Fruit fly (Drosophila melanogaster) whole organism, embryonic: ENCODE measurements around the gene Rtnl1.

Experiments
- CG10431 ChIP-seq: fragments of 200-800 bp; sonication (Bioruptor generic); optimal IDR thresholded peaks from 3 replicates; lab custom pipeline; 2018; ENCODE audit warnings: missing biosample characterization, mild to moderate bottlenecking, missing genetic modification characterization
- CG10462 ChIP-seq: fragments of 200-800 bp; sonication (Bioruptor generic); optimal IDR thresholded peaks from 2 replicates; lab custom pipeline; 2016; ENCODE audit warnings: missing biosample characterization, missing genetic modification characterization
- CG11085 ChIP-seq: fragments of 200-800 bp; sonication (Bioruptor generic); IDR thresholded peaks from 2 replicates; pipeline ENCODE4 v1.3.6; 2022; ENCODE audit warnings: missing biosample characterization, missing genetic modification characterization
- CG11504 ChIP-seq: fragments of 200-800 bp; sonication (Bioruptor generic); optimal IDR thresholded peaks from 3 replicates; lab custom pipeline; 2019; ENCODE audit warnings: missing biosample characterization, mild to moderate bottlenecking, missing genetic modification characterization, moderate library complexity
- CG12104 ChIP-seq: fragments of 200-800 bp; sonication (Bioruptor generic); optimal IDR thresholded peaks from 3 replicates; lab custom pipeline; 2016; ENCODE audit warnings: missing biosample characterization, missing genetic modification characterization
- CG12942 ChIP-seq: fragments of 200-800 bp; sonication (Bioruptor generic); optimal IDR thresholded peaks from 3 replicates; lab custom pipeline; 2016; ENCODE audit warnings: missing biosample characterization, missing genetic modification characterization
- CG14014 ChIP-seq: fragments of 200-800 bp; sonication (Bioruptor generic); IDR thresholded peaks from 2 replicates; pipeline ENCODE4 v1.3.6; 2022; ENCODE audit warnings: missing biosample characterization, missing genetic modification characterization
- CG16813 ChIP-seq: fragments of 200-800 bp; sonication (Bioruptor generic); IDR thresholded peaks from 3 replicates; pipeline ENCODE4 v1.3.6; 2022; ENCODE audit warnings: missing biosample characterization, missing genetic modification characterization; ENCODE audit not compliant: partially characterized antibody
- CG2199 ChIP-seq: fragments of 200-800 bp; sonication (Bioruptor generic); IDR thresholded peaks from 3 replicates; pipeline ENCODE4 v1.3.6; 2022; ENCODE audit warnings: missing biosample characterization, missing genetic modification characterization
- CG2889 ChIP-seq: fragments of 200-800 bp; sonication (Bioruptor generic); IDR thresholded peaks from 3 replicates; pipeline ENCODE4 v1.3.6; 2022; ENCODE audit warnings: missing biosample characterization, missing genetic modification characterization
- CG3163 ChIP-seq: fragments of 200-800 bp; sonication (Bioruptor generic); optimal IDR thresholded peaks from 3 replicates; lab custom pipeline; 2016; ENCODE audit warnings: missing biosample characterization, missing genetic modification characterization
- CG32772 ChIP-seq: fragments of 200-800 bp; sonication (Bioruptor generic); IDR thresholded peaks from 2 replicates; pipeline ENCODE4 v1.3.6; 2022; ENCODE audit warnings: missing biosample characterization, missing genetic modification characterization
- CG3407 ChIP-seq: fragments of 200-800 bp; sonication (Bioruptor generic); optimal IDR thresholded peaks from 2 replicates; lab custom pipeline; 2018; ENCODE audit warnings: missing biosample characterization, mild to moderate bottlenecking, missing genetic modification characterization
- CG4617 ChIP-seq: fragments of 200-800 bp; sonication (Bioruptor generic); optimal IDR thresholded peaks from 3 replicates; lab custom pipeline; 2016; ENCODE audit warnings: missing biosample characterization, missing genetic modification characterization, borderline replicate concordance
- CG6683 ChIP-seq: fragments of 200-800 bp; sonication (Bioruptor generic); optimal IDR thresholded peaks from 2 replicates; lab custom pipeline; 2017; ENCODE audit warnings: missing biosample characterization, mild to moderate bottlenecking, missing genetic modification characterization, missing genetic modification reagents
- CG7271 ChIP-seq: fragments of 200-800 bp; sonication (Bioruptor generic); optimal IDR thresholded peaks from 2 replicates; lab custom pipeline; 2018; ENCODE audit warnings: missing biosample characterization, mild to moderate bottlenecking, missing genetic modification characterization, moderate library complexity
- CG7556 ChIP-seq: fragments of 200-800 bp; sonication (Bioruptor generic); optimal IDR thresholded peaks from 2 replicates; lab custom pipeline; 2017; ENCODE audit warnings: missing biosample characterization, mild to moderate bottlenecking, missing genetic modification characterization
- CG9727 ChIP-seq: fragments of 200-800 bp; sonication (Bioruptor generic); optimal IDR thresholded peaks from 3 replicates; lab custom pipeline; 2017; ENCODE audit warnings: missing biosample characterization, mild to moderate bottlenecking, missing genetic modification characterization
- D ChIP-seq, 2 experiments: fragments of 200-800 bp in 1 of 2; fragments of >200 bp in 1 of 2; sonication (Bioruptor generic) in 1 of 2; optimal IDR thresholded peaks; 2 replicates in 1 of 2; 3 replicates in 1 of 2; lab custom pipeline; 2017; ENCODE audit warnings: mild to moderate bottlenecking in 1 of 2, missing biosample characterization in 1 of 2, missing genetic modification characterization in 1 of 2, missing genetic modification reagents in 1 of 2
- D19A ChIP-seq: fragments of 200-800 bp; optimal IDR thresholded peaks from 3 replicates; lab custom pipeline; 2019; ENCODE audit warnings: missing biosample characterization, mild to moderate bottlenecking, missing genetic modification characterization, moderate library complexity
- Dfd ChIP-seq, 2 experiments: fragments of >200 bp; optimal IDR thresholded peaks; 2 replicates each; lab custom pipeline; 2017; ENCODE audit warnings: missing biosample characterization in 2 of 2, missing genetic modification characterization in 2 of 2
- E2f1 ChIP-seq: fragments of 200-800 bp; sonication (Bioruptor generic); IDR thresholded peaks from 2 replicates; pipeline ENCODE4 v1.3.6; 2022; ENCODE audit warnings: missing biosample characterization, missing genetic modification characterization
- E2f2 ChIP-seq: fragments of 200-800 bp; sonication (Bioruptor generic); IDR thresholded peaks from 2 replicates; pipeline ENCODE4 v1.3.6; 2022; ENCODE audit warnings: missing biosample characterization, missing genetic modification characterization
- Gsc ChIP-seq: fragments of 200-800 bp; sonication (Bioruptor generic); IDR thresholded peaks from 2 replicates; pipeline ENCODE4 v1.3.6; 2022; ENCODE audit warnings: missing biosample characterization, missing genetic modification characterization
- Hr39 ChIP-seq: fragments of >200 bp; optimal IDR thresholded peaks from 2 replicates; lab custom pipeline; 2017
- MBD-R2 ChIP-seq: fragments of 200-800 bp; sonication (Bioruptor generic); IDR thresholded peaks from 2 replicates; pipeline ENCODE4 v1.3.6; 2022; ENCODE audit warnings: missing biosample characterization, missing genetic modification characterization
- Max ChIP-seq: fragments of 200-800 bp; sonication (Bioruptor generic); optimal IDR thresholded peaks from 2 replicates; lab custom pipeline; 2016; ENCODE audit warnings: missing biosample characterization, mild to moderate bottlenecking, missing genetic modification characterization
- Ravus ChIP-seq: fragments of 200-800 bp; sonication (Bioruptor generic); IDR thresholded peaks from 2 replicates; pipeline ENCODE4 v1.3.6; 2022; ENCODE audit warnings: missing biosample characterization, missing genetic modification characterization
- Sin3A ChIP-seq: fragments of >200 bp; optimal IDR thresholded peaks from 2 replicates; lab custom pipeline; 2018
- Usf ChIP-seq: fragments of 200-800 bp; sonication (Bioruptor generic); optimal IDR thresholded peaks from 2 replicates; lab custom pipeline; 2017; ENCODE audit warnings: missing genotype, missing biosample characterization, missing genetic modification characterization
- ab ChIP-seq: fragments of 200-800 bp; sonication (Bioruptor generic); optimal IDR thresholded peaks from 2 replicates; lab custom pipeline; 2016; ENCODE audit warnings: missing biosample characterization, missing genetic modification characterization
- abd-A ChIP-seq: fragments of 200-800 bp; sonication (Bioruptor generic); optimal IDR thresholded peaks from 3 replicates; lab custom pipeline; 2019; ENCODE audit warnings: missing biosample characterization, mild to moderate bottlenecking, missing genetic modification characterization, moderate library complexity
- bigmax ChIP-seq: fragments of 200-800 bp; sonication (Bioruptor generic); optimal IDR thresholded peaks from 2 replicates; lab custom pipeline; 2018; ENCODE audit warnings: missing biosample characterization, mild to moderate bottlenecking, missing genetic modification characterization
- chinmo ChIP-seq: fragments of 200-800 bp; sonication (Bioruptor generic); IDR thresholded peaks from 4 replicates; pipeline ENCODE4 v1.3.6; 2022; ENCODE audit warnings: missing biosample characterization, missing genetic modification characterization; ENCODE audit not compliant: partially characterized antibody
- fd96Cb ChIP-seq: fragments of 200-800 bp; sonication (Bioruptor generic); optimal IDR thresholded peaks from 2 replicates; lab custom pipeline; 2018; ENCODE audit warnings: missing biosample characterization, mild to moderate bottlenecking, missing genetic modification characterization, moderate library complexity
- hth ChIP-seq: fragments of >200 bp; optimal IDR thresholded peaks from 2 replicates; lab custom pipeline; 2017; ENCODE audit warnings: inconsistent platforms
- ind ChIP-seq: fragments of 200-800 bp; sonication (Bioruptor generic); optimal IDR thresholded peaks from 3 replicates; lab custom pipeline; 2016; ENCODE audit warnings: missing biosample characterization, missing genetic modification characterization
- kni ChIP-seq: fragments of 200-800 bp; sonication (Bioruptor generic); optimal IDR thresholded peaks from 3 replicates; lab custom pipeline; 2017; ENCODE audit warnings: mild to moderate bottlenecking, missing biosample characterization, missing genetic modification reagents, missing genetic modification characterization
- lab ChIP-seq: fragments of 200-800 bp; sonication (Bioruptor generic); optimal IDR thresholded peaks from 3 replicates; lab custom pipeline; 2017; ENCODE audit warnings: missing biosample characterization, missing genetic modification characterization, mild to moderate bottlenecking, moderate library complexity, missing genetic modification reagents
- lilli ChIP-seq: fragments of 200-800 bp; sonication (Bioruptor generic); optimal IDR thresholded peaks from 3 replicates; lab custom pipeline; 2016; ENCODE audit warnings: missing biosample characterization, missing genetic modification characterization
- maf-S ChIP-seq: fragments of 200-800 bp; sonication (Bioruptor generic); optimal IDR thresholded peaks from 2 replicates; lab custom pipeline; 2016; ENCODE audit warnings: missing biosample characterization, missing genetic modification characterization
- phol ChIP-seq: fragments of 200-800 bp; sonication (Bioruptor generic); optimal IDR thresholded peaks from 3 replicates; lab custom pipeline; 2018; ENCODE audit warnings: missing biosample characterization, mild to moderate bottlenecking, missing genetic modification characterization, moderate library complexity
- sc ChIP-seq, 3 experiments: fragments of >200 bp in 2 of 3; fragments of 200-800 bp in 1 of 3; sonication (Bioruptor generic) in 1 of 3; optimal IDR thresholded peaks; 2 replicates in 2 of 3; 3 replicates in 1 of 3; lab custom pipeline; 2017; ENCODE audit warnings: mild to moderate bottlenecking in 1 of 3, missing biosample characterization in 1 of 3, missing genetic modification characterization in 1 of 3, missing genetic modification reagents in 1 of 3
- sisA ChIP-seq: fragments of 200-800 bp; sonication (Bioruptor generic); IDR thresholded peaks from 2 replicates; pipeline ENCODE4 v1.3.6; 2022; ENCODE audit warnings: missing biosample characterization, missing genetic modification characterization
- slbo ChIP-seq: fragments of 200-800 bp; sonication (Bioruptor generic); IDR thresholded peaks from 2 replicates; pipeline ENCODE4 v1.3.6; 2022; ENCODE audit warnings: missing biosample characterization, missing genetic modification characterization
- sqz ChIP-seq: fragments of 200-800 bp; sonication (Bioruptor generic); optimal IDR thresholded peaks from 3 replicates; lab custom pipeline; 2018; ENCODE audit warnings: missing biosample characterization, mild to moderate bottlenecking, missing genetic modification characterization
- tap ChIP-seq: fragments of 200-800 bp; optimal IDR thresholded peaks from 3 replicates; lab custom pipeline; 2019; ENCODE audit warnings: missing biosample characterization, mild to moderate bottlenecking, missing genetic modification characterization, moderate library complexity
- trh ChIP-seq: fragments of 200-800 bp; sonication (Bioruptor generic); optimal IDR thresholded peaks from 2 replicates; lab custom pipeline; 2016; ENCODE audit warnings: missing biosample characterization, missing genetic modification characterization
- z ChIP-seq: fragments of 200-800 bp; sonication (Bioruptor generic); IDR thresholded peaks from 3 replicates; pipeline ENCODE4 v1.3.6; 2022; ENCODE audit warnings: missing biosample characterization, missing genetic modification characterization

Gene Rtnl1

dm6 chr2L:4997401-4998259, 11.9 kb downstream of the Rtnl1 start (continued):
- TF ChIP-seq CG4617 (GFP tag; lab: Kevin White, UChicago) (peak; percentile 99), fd96Cb (tag; lab: Kevin White, UChicago) (peak; percentile 99), CG11085 (GFP tag; lab: Robert Waterston, UW) (peak; percentile 99), Max (peak; percentile 99), CG6683 (GFP tag; lab: Kevin White, UChicago) (peak; percentile 97), CG11504 (tag; lab: Kevin White, UChicago) (peak; percentile 98), Sin3A (lab: Kevin White, UChicago) (no peak), sqz (GFP tag; lab: Kevin White, UChicago) (peak; percentile 98), slbo (peak; percentile 99), CG3163 (GFP tag; lab: Kevin White, UChicago) (peak; percentile 96), hth (lab: Kevin White, UChicago) (no peak), CG32772 (GFP tag; lab: Robert Waterston, UW) (peak; percentile 99), phol (peak; percentile 99), E2f2 (GFP tag; lab: Robert Waterston, UW) (peak; percentile 88), sc (optimal IDR thresholded peaks at IDR 0.05; lab: Kevin White, UChicago) (no peak), sc (GFP tag; optimal IDR thresholded peaks at IDR 0.05; lab: Kevin White, UChicago) (peak; percentile 99), tap (tag; lab: Kevin White, UChicago) (peak; percentile 98), lab (GFP tag; lab: Kevin White, UChicago) (peak; percentile 99), abd-A (tag; lab: Kevin White, UChicago) (peak; percentile 96), CG12104 (GFP tag; lab: Kevin White, UChicago) (peak; percentile 98), CG14014 (GFP tag; lab: Robert Waterston, UW) (peak; percentile 99), D19A (tag; lab: Kevin White, UChicago) (peak; percentile 97), maf-S (peak; percentile 99), CG16813 (GFP tag; lab: Robert Waterston, UW) (peak; percentile 65), sisA (peak; percentile 100), bigmax (GFP tag; lab: Kevin White, UChicago) (peak; percentile 80), E2f1 (GFP tag; lab: Robert Waterston, UW) (peak; percentile 99), CG10462 (GFP tag; lab: Kevin White, UChicago) (peak; percentile 98), chinmo (no peak), Ravus (GFP tag; lab: Robert Waterston, UW) (peak; percentile 98), Usf (GFP tag; lab: Kevin White, UChicago) (peak; percentile 98), trh (peak; percentile 98), lilli (GFP tag; lab: Kevin White, UChicago) (peak; percentile 99), ab (peak; percentile 97), CG2199 (GFP tag; lab: Robert Waterston, UW) (peak; percentile 99), D (optimal IDR thresholded peaks at IDR 0.05; lab: Kevin White, UChicago) (no peak), D (GFP tag; optimal IDR thresholded peaks at IDR 0.05; lab: Kevin White, UChicago) (peak; percentile 99), CG7271 (tag; lab: Kevin White, UChicago) (peak; percentile 89), MBD-R2 (GFP tag; lab: Robert Waterston, UW) (peak; percentile 99), CG2889 (GFP tag; lab: Robert Waterston, UW) (peak; percentile 99), CG10431 (peak; percentile 97), CG3407 (GFP tag; lab: Kevin White, UChicago) (peak; percentile 98), CG9727 (GFP tag; lab: Kevin White, UChicago) (peak; percentile 98), Gsc (no peak; the same call in 1 of the 2 replicates), Dfd (GFP tag; optimal IDR thresholded peaks at IDR 0.05; lab: Kevin White, UChicago) (peak; percentile 58 to 81), ind (GFP tag; lab: Kevin White, UChicago) (peak; percentile 99), Hr39 (no peak), z (GFP tag; lab: Robert Waterston, UW) (peak; percentile 84), CG12942 (GFP tag; lab: Kevin White, UChicago) (peak; percentile 99), kni (GFP tag; lab: Kevin White, UChicago) (peak; percentile 96), CG7556 (GFP tag; lab: Kevin White, UChicago) (peak; percentile 98)
